Fruit fly (Drosophila melanogaster) whole organism, adult: ENCODE data around the gene hmw.

Experiments used
- CG11617 ChIP-seq: fragments of 200-800 bp; sonication (Bioruptor generic); optimal IDR thresholded peaks from 2 replicates; lab custom pipeline; 2017; ENCODE audit warnings: mild to moderate bottlenecking, missing biosample characterization, missing genetic modification reagents, missing genetic modification characterization
- CG12768 ChIP-seq: fragments of 200-800 bp; sonication (Bioruptor generic); optimal IDR thresholded peaks from 2 replicates; lab custom pipeline; 2017; ENCODE audit warnings: missing biosample characterization, missing genetic modification characterization, mild to moderate bottlenecking, moderate library complexity, missing genetic modification reagents
- CG14711 ChIP-seq: fragments of 200-800 bp; sonication (Bioruptor generic); optimal IDR thresholded peaks from 2 replicates; lab custom pipeline; 2018; ENCODE audit warnings: missing biosample characterization, mild to moderate bottlenecking, missing genetic modification characterization, moderate library complexity
- CG1620 ChIP-seq: fragments of 200-800 bp; sonication (Bioruptor generic); optimal IDR thresholded peaks from 2 replicates; lab custom pipeline; 2016; ENCODE audit warnings: missing biosample characterization, missing genetic modification characterization
- CG33017 ChIP-seq: fragments of 200-800 bp; sonication (Bioruptor generic); optimal IDR thresholded peaks from 2 replicates; lab custom pipeline; 2018; ENCODE audit warnings: missing biosample characterization, mild to moderate bottlenecking, missing genetic modification characterization, moderate library complexity
- CG5204 ChIP-seq: fragments of 200-800 bp; sonication (Bioruptor generic); optimal IDR thresholded peaks from 2 replicates; lab custom pipeline; 2016; ENCODE audit warnings: missing biosample characterization, missing genetic modification characterization
- CG7045 ChIP-seq: fragments of 200-800 bp; sonication (Bioruptor generic); optimal IDR thresholded peaks from 2 replicates; lab custom pipeline; 2017; ENCODE audit warnings: missing biosample characterization, mild to moderate bottlenecking, missing genetic modification characterization
- CG7101 ChIP-seq: fragments of 200-800 bp; sonication (Bioruptor generic); optimal IDR thresholded peaks from 2 replicates; lab custom pipeline; 2018; ENCODE audit warnings: missing biosample characterization, mild to moderate bottlenecking, missing genetic modification characterization, moderate library complexity
- Clk ChIP-seq: fragments of 200-800 bp; sonication (Bioruptor generic); optimal IDR thresholded peaks from 2 replicates; lab custom pipeline; 2017; ENCODE audit warnings: missing biosample characterization, missing genetic modification characterization
- Crg-1 ChIP-seq: fragments of 200-800 bp; sonication (Bioruptor generic); optimal IDR thresholded peaks from 2 replicates; lab custom pipeline; 2016; ENCODE audit warnings: missing biosample characterization, missing genetic modification characterization
- Hr96 ChIP-seq: fragments of 200-800 bp; sonication (Bioruptor generic); optimal IDR thresholded peaks from 2 replicates; lab custom pipeline; 2016; ENCODE audit warnings: missing biosample characterization, missing genetic modification characterization
- Mnt ChIP-seq: fragments of 200-800 bp; sonication (Bioruptor generic); optimal IDR thresholded peaks from 2 replicates; lab custom pipeline; 2016; ENCODE audit warnings: missing biosample characterization, mild to moderate bottlenecking, missing genetic modification characterization
- bab1 ChIP-seq: fragments of 200-800 bp; sonication (Bioruptor generic); optimal IDR thresholded peaks from 3 replicates; lab custom pipeline; 2019; ENCODE audit warnings: missing biosample characterization, mild to moderate bottlenecking, missing genetic modification characterization, moderate library complexity
- cic ChIP-seq: fragments of 200-800 bp; sonication (Bioruptor generic); optimal IDR thresholded peaks from 2 replicates; lab custom pipeline; 2017; ENCODE audit warnings: missing biosample characterization, mild to moderate bottlenecking, missing genetic modification characterization, moderate library complexity
- cnc ChIP-seq, 2 experiments: fragments of >200 bp; optimal IDR thresholded peaks; 2 replicates each; lab custom pipeline; 2017
- kay ChIP-seq: fragments of 200-800 bp; sonication (Bioruptor generic); peaks from one replicate; lab custom pipeline; 2016; ENCODE audit warnings: missing biosample characterization, missing genetic modification characterization, borderline replicate concordance
- ovo ChIP-seq: fragments of 200-800 bp; sonication (Bioruptor generic); optimal IDR thresholded peaks from 2 replicates; lab custom pipeline; 2016; ENCODE audit warnings: missing biosample characterization, missing genetic modification characterization
- pad ChIP-seq: fragments of 200-800 bp; sonication (Bioruptor generic); optimal IDR thresholded peaks from 3 replicates; lab custom pipeline; 2017; ENCODE audit warnings: missing biosample characterization, missing genetic modification characterization, mild to moderate bottlenecking, moderate library complexity, missing genetic modification reagents
- tj ChIP-seq: fragments of 200-800 bp; sonication (Bioruptor generic); optimal IDR thresholded peaks from 3 replicates; lab custom pipeline; 2017; ENCODE audit warnings: missing biosample characterization, mild to moderate bottlenecking, missing genetic modification characterization, moderate library complexity
- toe ChIP-seq: fragments of 200-800 bp; sonication (Bioruptor generic); optimal IDR thresholded peaks from 2 replicates; lab custom pipeline; 2016; ENCODE audit warnings: missing biosample characterization, missing genetic modification characterization

Gene hmw

DNA sequence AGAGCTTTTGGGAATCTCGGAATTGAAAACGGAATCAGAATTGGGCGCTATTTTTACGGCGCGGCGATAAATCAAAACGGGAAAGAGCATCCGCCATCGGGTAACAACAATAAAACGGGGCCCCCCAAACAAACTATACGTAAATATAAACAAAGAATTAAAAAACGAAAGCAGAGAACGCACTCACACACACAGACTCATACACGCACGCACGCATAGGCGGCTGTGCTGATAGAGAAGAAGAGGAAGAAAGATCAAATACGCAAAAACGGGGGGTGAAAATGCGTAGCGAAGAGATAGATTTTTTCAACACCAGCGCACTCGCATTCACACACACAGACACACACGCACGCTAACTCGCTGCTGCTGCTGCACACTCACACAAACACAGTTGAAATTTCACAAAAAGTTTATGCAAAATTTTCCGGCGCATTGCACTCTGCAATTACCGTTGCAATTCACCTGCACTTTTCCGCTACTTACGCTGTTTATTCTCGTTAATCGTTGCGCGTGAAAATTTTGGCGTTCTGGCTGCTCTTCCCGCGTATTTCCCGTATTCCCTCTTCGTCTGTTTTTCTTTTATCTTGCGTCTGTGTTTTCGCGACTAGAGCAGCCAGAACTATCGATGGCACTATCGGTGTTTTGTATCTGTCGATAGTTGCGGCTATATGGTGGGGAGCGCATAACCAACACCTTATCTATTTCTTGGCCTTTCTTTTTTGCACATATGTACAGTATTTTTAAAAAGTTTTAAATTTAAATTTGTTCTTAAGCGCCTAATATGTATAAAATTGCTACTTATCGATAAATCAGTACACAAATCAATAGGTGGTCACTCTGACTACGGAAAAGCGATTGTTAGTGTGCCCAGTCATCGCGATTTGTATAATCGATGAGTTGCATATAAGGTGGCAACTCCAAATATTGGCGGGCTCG is 50.8 kb downstream of the hmw start, which contains the start of gene CG31122:
Gene CG31122, minus strand, starts transcription at position 596 of the 936 bp plus-strand sequence.
- TF ChIP-seq CG11617 (peak; percentile 52), CG5204 (GFP tag; lab: Kevin White, UChicago) (no peak), cic (no peak), CG7045 (GFP tag; lab: Kevin White, UChicago) (peak; percentile 20), CG7101 (tag; lab: Kevin White, UChicago) (peak; percentile 11), ovo (GFP tag; lab: Kevin White, UChicago) (peak; percentile 30), kay (GFP tag; lab: Kevin White, UChicago) (no peak), CG33017 (tag; lab: Kevin White, UChicago) (no peak), toe (peak; percentile 74), Mnt (peak; percentile 51), CG14711 (tag; lab: Kevin White, UChicago) (peak; percentile 73), Clk (GFP tag; lab: Kevin White, UChicago) (peak; percentile 10), cnc (optimal IDR thresholded peaks at IDR 0.05; lab: Kevin White, UChicago) (no peak), pad (GFP tag; lab: Kevin White, UChicago) (peak; percentile 35), tj (GFP tag; lab: Kevin White, UChicago) (peak; percentile 40), bab1 (GFP tag; lab: Kevin White, UChicago) (no peak), CG1620 (GFP tag; lab: Kevin White, UChicago) (peak; percentile 37), Hr96 (GFP tag; lab: Kevin White, UChicago) (peak; percentile 66), CG12768 (GFP tag; lab: Kevin White, UChicago) (peak; percentile 29), Crg-1 (GFP tag; lab: Kevin White, UChicago) (no peak)
